Fruit fly (Drosophila melanogaster) whole organism, embryonic: ENCODE measurements around the gene CG13386.
A peak's percentile ranks its signal among the peaks of the same experiment; 100 is the strongest.

Experiments used
- Asciz ChIP-seq: fragments of 200-800 bp; sonication (Bioruptor generic); optimal IDR thresholded peaks from 2 replicates; lab custom pipeline; 2017; ENCODE audit warnings: missing biosample characterization, mild to moderate bottlenecking, missing genetic modification characterization, missing genetic modification reagents
- BEAF-32 ChIP-seq: fragments of 200-800 bp; sonication (Bioruptor generic); optimal IDR thresholded peaks from 3 replicates; lab custom pipeline; 2017; ENCODE audit warnings: missing biosample characterization, missing genetic modification characterization, mild to moderate bottlenecking, moderate library complexity, missing genetic modification reagents
- CG10462 ChIP-seq: fragments of 200-800 bp; sonication (Bioruptor generic); optimal IDR thresholded peaks from 2 replicates; lab custom pipeline; 2016; ENCODE audit warnings: missing biosample characterization, missing genetic modification characterization
- CG12104 ChIP-seq: fragments of 200-800 bp; sonication (Bioruptor generic); optimal IDR thresholded peaks from 3 replicates; lab custom pipeline; 2016; ENCODE audit warnings: missing biosample characterization, missing genetic modification characterization
- CG12299 ChIP-seq: fragments of 200-800 bp; sonication (Bioruptor generic); optimal IDR thresholded peaks from 2 replicates; lab custom pipeline; 2018; ENCODE audit warnings: missing biosample characterization, mild to moderate bottlenecking, missing genetic modification characterization
- CG13287 ChIP-seq: fragments of 200-800 bp; sonication (Bioruptor generic); IDR thresholded peaks from 2 replicates; pipeline ENCODE4 v1.3.6; 2022; ENCODE audit warnings: missing biosample characterization, missing genetic modification characterization; ENCODE audit not compliant: partially characterized antibody
- CG15601 ChIP-seq: fragments of 200-800 bp; sonication (Bioruptor generic); optimal IDR thresholded peaks from 3 replicates; lab custom pipeline; 2019; ENCODE audit warnings: missing biosample characterization, mild to moderate bottlenecking, missing genetic modification characterization, moderate library complexity
- CG16813 ChIP-seq: fragments of 200-800 bp; sonication (Bioruptor generic); IDR thresholded peaks from 3 replicates; pipeline ENCODE4 v1.3.6; 2022; ENCODE audit warnings: missing biosample characterization, missing genetic modification characterization; ENCODE audit not compliant: partially characterized antibody
- CG17186 ChIP-seq: fragments of 200-800 bp; sonication (Bioruptor generic); optimal IDR thresholded peaks from 3 replicates; lab custom pipeline; 2017; ENCODE audit warnings: missing biosample characterization, missing genetic modification reagents, missing genetic modification characterization
- CG4282 ChIP-seq: fragments of 200-800 bp; sonication (Bioruptor generic); optimal IDR thresholded peaks from 2 replicates; lab custom pipeline; 2016; ENCODE audit warnings: missing biosample characterization, missing genetic modification characterization
- CG4424 ChIP-seq: fragments of 200-800 bp; sonication (Bioruptor generic); optimal IDR thresholded peaks from 3 replicates; lab custom pipeline; 2016; ENCODE audit warnings: missing biosample characterization, missing genetic modification characterization
- CG4707 ChIP-seq: fragments of 200-800 bp; sonication (Bioruptor generic); optimal IDR thresholded peaks from 2 replicates; lab custom pipeline; 2018; ENCODE audit warnings: missing biosample characterization, mild to moderate bottlenecking, missing genetic modification characterization, moderate library complexity
- CG8089 ChIP-seq: fragments of 200-800 bp; sonication (Bioruptor generic); optimal IDR thresholded peaks from 3 replicates; lab custom pipeline; 2016; ENCODE audit warnings: missing biosample characterization, missing genetic modification characterization
- CG8359 ChIP-seq: fragments of 200-800 bp; sonication (Bioruptor generic); optimal IDR thresholded peaks from 2 replicates; lab custom pipeline; 2017; ENCODE audit warnings: missing biosample characterization, mild to moderate bottlenecking, missing genetic modification characterization, borderline replicate concordance
- D ChIP-seq, 2 experiments: fragments of 200-800 bp in 1 of 2; fragments of >200 bp in 1 of 2; sonication (Bioruptor generic) in 1 of 2; optimal IDR thresholded peaks; 2 replicates in 1 of 2; 3 replicates in 1 of 2; lab custom pipeline; 2017; ENCODE audit warnings: mild to moderate bottlenecking in 1 of 2, missing biosample characterization in 1 of 2, missing genetic modification characterization in 1 of 2, missing genetic modification reagents in 1 of 2
- D19A ChIP-seq: fragments of 200-800 bp; optimal IDR thresholded peaks from 3 replicates; lab custom pipeline; 2019; ENCODE audit warnings: missing biosample characterization, mild to moderate bottlenecking, missing genetic modification characterization, moderate library complexity
- Dll ChIP-seq: fragments of 200-800 bp; sonication (Bioruptor generic); IDR thresholded peaks from 4 replicates; pipeline ENCODE4 v1.3.6; 2022; ENCODE audit warnings: missing biosample characterization, missing genetic modification characterization; ENCODE audit not compliant: partially characterized antibody
- E2f2 ChIP-seq: fragments of 200-800 bp; sonication (Bioruptor generic); IDR thresholded peaks from 2 replicates; pipeline ENCODE4 v1.3.6; 2022; ENCODE audit warnings: missing biosample characterization, missing genetic modification characterization
- HLHmδ ChIP-seq: fragments of 200-800 bp; sonication (Bioruptor generic); optimal IDR thresholded peaks from 2 replicates; lab custom pipeline; 2018; ENCODE audit warnings: missing biosample characterization, mild to moderate bottlenecking, missing genetic modification characterization, moderate library complexity
- Hey ChIP-seq: fragments of 200-800 bp; sonication (Bioruptor generic); optimal IDR thresholded peaks from 3 replicates; lab custom pipeline; 2018; ENCODE audit warnings: missing biosample characterization, mild to moderate bottlenecking, missing genetic modification characterization
- Hmr ChIP-seq: fragments of 200-800 bp; sonication (Bioruptor generic); optimal IDR thresholded peaks from 3 replicates; lab custom pipeline; 2017; ENCODE audit warnings: mild to moderate bottlenecking, missing biosample characterization, missing genetic modification reagents, missing genetic modification characterization
- Hmx ChIP-seq: fragments of 200-800 bp; sonication (Bioruptor generic); optimal IDR thresholded peaks from 2 replicates; lab custom pipeline; 2016; ENCODE audit warnings: missing biosample characterization, missing genetic modification characterization
- Mad ChIP-seq: fragments of 200-800 bp; sonication (Bioruptor generic); optimal IDR thresholded peaks from 2 replicates; lab custom pipeline; 2016; ENCODE audit warnings: missing biosample characterization, missing genetic modification characterization
- Med ChIP-seq: fragments of 200-800 bp; sonication (Bioruptor generic); peaks from one replicate; lab custom pipeline; 2016; ENCODE audit warnings: missing biosample characterization, missing genetic modification characterization, mild to moderate bottlenecking, inconsistent platforms, moderate library complexity
- NFAT ChIP-seq: fragments of 200-800 bp; sonication (Bioruptor generic); IDR thresholded peaks from 2 replicates; pipeline ENCODE4 v1.3.6; 2022; ENCODE audit warnings: missing biosample characterization, missing genetic modification characterization
- NfI ChIP-seq: fragments of 200-800 bp; sonication (Bioruptor generic); optimal IDR thresholded peaks from 3 replicates; lab custom pipeline; 2018; ENCODE audit warnings: missing biosample characterization, mild to moderate bottlenecking, missing genetic modification characterization, moderate library complexity
- Opbp ChIP-seq: fragments of 200-800 bp; sonication (Bioruptor generic); IDR thresholded peaks from 3 replicates; pipeline ENCODE4 v1.3.6; 2022; ENCODE audit warnings: missing biosample characterization, missing genetic modification characterization; ENCODE audit not compliant: partially characterized antibody
- ab ChIP-seq: fragments of 200-800 bp; sonication (Bioruptor generic); optimal IDR thresholded peaks from 2 replicates; lab custom pipeline; 2016; ENCODE audit warnings: missing biosample characterization, missing genetic modification characterization
- cg ChIP-seq: fragments of 200-800 bp; sonication (Bioruptor generic); optimal IDR thresholded peaks from 3 replicates; lab custom pipeline; 2019; ENCODE audit warnings: missing biosample characterization, mild to moderate bottlenecking, missing genetic modification characterization, moderate library complexity
- chinmo ChIP-seq: fragments of 200-800 bp; sonication (Bioruptor generic); IDR thresholded peaks from 4 replicates; pipeline ENCODE4 v1.3.6; 2022; ENCODE audit warnings: missing biosample characterization, missing genetic modification characterization; ENCODE audit not compliant: partially characterized antibody
- chm ChIP-seq: fragments of 200-800 bp; sonication (Bioruptor generic); IDR thresholded peaks from 2 replicates; pipeline ENCODE4 v1.3.6; 2022; ENCODE audit warnings: missing biosample characterization, missing genetic modification characterization
- crc ChIP-seq: fragments of 200-800 bp; sonication (Bioruptor generic); optimal IDR thresholded peaks from 2 replicates; lab custom pipeline; 2016; ENCODE audit warnings: missing biosample characterization, missing genetic modification characterization
- ems ChIP-seq: fragments of 200-800 bp; sonication (Bioruptor generic); optimal IDR thresholded peaks from 3 replicates; lab custom pipeline; 2016; ENCODE audit warnings: missing biosample characterization, missing genetic modification characterization
- ewg ChIP-seq: fragments of 200-800 bp; sonication (Bioruptor generic); optimal IDR thresholded peaks from 3 replicates; lab custom pipeline; 2017; ENCODE audit warnings: mild to moderate bottlenecking, missing biosample characterization, missing genetic modification reagents, missing genetic modification characterization
- fd3F ChIP-seq: fragments of 200-800 bp; sonication (Bioruptor generic); optimal IDR thresholded peaks from 2 replicates; lab custom pipeline; 2018; ENCODE audit warnings: missing biosample characterization, mild to moderate bottlenecking, missing genetic modification characterization, moderate library complexity
- gro ChIP-seq: fragments of 200-800 bp; sonication (Bioruptor generic); optimal IDR thresholded peaks from 2 replicates; lab custom pipeline; 2016; ENCODE audit warnings: missing biosample characterization, missing genetic modification characterization
- hbn ChIP-seq: fragments of 200-800 bp; sonication (Bioruptor generic); IDR thresholded peaks from 2 replicates; pipeline ENCODE4 v1.3.6; 2022; ENCODE audit warnings: missing biosample characterization, missing genetic modification characterization; ENCODE audit not compliant: partially characterized antibody
- her ChIP-seq: fragments of 200-800 bp; sonication (Bioruptor generic); optimal IDR thresholded peaks from 2 replicates; lab custom pipeline; 2016; ENCODE audit warnings: missing biosample characterization, missing genetic modification characterization
- kni ChIP-seq: fragments of 200-800 bp; sonication (Bioruptor generic); optimal IDR thresholded peaks from 3 replicates; lab custom pipeline; 2017; ENCODE audit warnings: mild to moderate bottlenecking, missing biosample characterization, missing genetic modification reagents, missing genetic modification characterization
- lilli ChIP-seq: fragments of 200-800 bp; sonication (Bioruptor generic); optimal IDR thresholded peaks from 3 replicates; lab custom pipeline; 2016; ENCODE audit warnings: missing biosample characterization, missing genetic modification characterization
- otp ChIP-seq: fragments of 200-800 bp; sonication (Bioruptor generic); IDR thresholded peaks from 3 replicates; pipeline ENCODE4, ENCODE4 v1.3.6; 2022; ENCODE audit warnings: missing biosample characterization, missing genetic modification characterization
- p53 ChIP-seq: fragments of 200-800 bp; sonication (Bioruptor generic); optimal IDR thresholded peaks from 2 replicates; lab custom pipeline; 2016; ENCODE audit warnings: missing biosample characterization, missing genetic modification characterization
- rib ChIP-seq: fragments of 200-800 bp; sonication (Bioruptor generic); IDR thresholded peaks from 2 replicates; pipeline ENCODE4 v1.3.6; 2022; ENCODE audit warnings: missing biosample characterization, missing genetic modification characterization
- sc ChIP-seq, 3 experiments: fragments of >200 bp in 2 of 3; fragments of 200-800 bp in 1 of 3; sonication (Bioruptor generic) in 1 of 3; optimal IDR thresholded peaks; 2 replicates in 2 of 3; 3 replicates in 1 of 3; lab custom pipeline; 2017; ENCODE audit warnings: mild to moderate bottlenecking in 1 of 3, missing biosample characterization in 1 of 3, missing genetic modification characterization in 1 of 3, missing genetic modification reagents in 1 of 3
- sens ChIP-seq: fragments of 200-800 bp; sonication (Bioruptor generic); peaks from one replicate; lab custom pipeline; 2016; ENCODE audit warnings: missing biosample characterization, missing genetic modification characterization
- tin ChIP-seq: fragments of 200-800 bp; sonication (Bioruptor generic); optimal IDR thresholded peaks from 3 replicates; lab custom pipeline; 2016; ENCODE audit warnings: missing biosample characterization, missing genetic modification characterization
- vvl ChIP-seq: fragments of 200-800 bp; sonication (Bioruptor generic); IDR thresholded peaks from 2 replicates; pipeline ENCODE4 v1.3.6; 2022; ENCODE audit warnings: missing biosample characterization, missing genetic modification characterization

The CG13386 gene

DNA sequence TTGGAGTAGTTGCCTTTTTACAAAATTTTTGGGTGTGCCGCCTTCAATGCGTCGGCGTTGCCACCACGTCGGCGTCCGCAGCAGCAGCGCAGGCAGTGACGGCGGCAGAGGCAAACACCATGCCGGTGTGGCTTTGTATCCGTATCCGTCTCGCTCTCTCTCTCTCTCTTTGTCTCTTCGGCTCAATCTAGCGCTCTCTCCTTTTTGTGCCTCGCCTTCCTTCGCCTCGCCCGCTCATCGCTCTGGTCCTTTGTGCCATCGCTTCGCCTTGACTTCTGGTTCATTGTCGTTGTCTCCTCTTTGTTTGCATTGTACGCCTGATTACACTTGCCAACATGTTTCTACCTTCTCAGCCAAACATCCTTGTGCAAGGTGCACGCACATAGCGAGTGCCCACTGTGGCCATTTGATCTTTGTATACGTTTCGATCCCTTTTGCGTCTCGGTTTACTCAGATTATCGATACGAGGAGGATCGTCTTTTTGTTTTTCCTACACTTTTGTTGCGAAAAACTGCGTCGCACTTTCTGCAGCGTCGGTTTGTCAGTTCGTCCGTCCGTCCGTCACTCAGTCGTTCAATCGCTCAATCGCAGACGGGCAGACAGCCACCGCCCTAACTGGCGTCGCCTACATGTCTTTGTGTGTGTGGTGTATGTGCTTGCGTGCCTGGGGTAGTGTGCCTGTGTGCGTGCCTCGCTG is 17.7 kb downstream of the CG13386 start (continued):
- no peak for TF ChIP-seq CG16813 (GFP tag; lab: Robert Waterston, UW)
- TF ChIP-seq Hmx, result no peak
- no peak for TF ChIP-seq CG10462 (GFP tag; lab: Kevin White, UChicago)
- TF ChIP-seq gro (GFP tag; lab: Kevin White, UChicago), result peak; percentile 24
- peak; percentile 5 for TF ChIP-seq tin (GFP tag; lab: Kevin White, UChicago)
- no peak for TF ChIP-seq CG12299 (tag; lab: Kevin White, UChicago)
- TF ChIP-seq her (GFP tag; lab: Kevin White, UChicago), result peak; percentile 51
- peak; percentile 67 for TF ChIP-seq E2f2
- TF ChIP-seq CG12104, result no peak
- TF ChIP-seq CG15601 (tag; lab: Kevin White, UChicago), result no peak
- no peak for TF ChIP-seq NfI (GFP tag; lab: Kevin White, UChicago)
- TF ChIP-seq Hey (tag; lab: Kevin White, UChicago), result no peak
- TF ChIP-seq CG8359 (GFP tag; lab: Kevin White, UChicago), result no peak
- TF ChIP-seq ab (GFP tag; lab: Kevin White, UChicago), result no peak
- TF ChIP-seq BEAF-32 (GFP tag; lab: Kevin White, UChicago), result no peak
- TF ChIP-seq hbn (GFP tag; lab: Robert Waterston, UW), result 0 out of 2 replicates have a peak, but pooled peaks have one; percentile 15
- TF ChIP-seq NFAT (GFP tag; lab: Robert Waterston, UW), result 0 out of 2 replicates have a peak, but pooled peaks have one; percentile 11
- no peak for TF ChIP-seq sc (optimal IDR thresholded peaks at IDR 0.05; lab: Kevin White, UChicago)
- no peak for TF ChIP-seq sc (GFP tag; optimal IDR thresholded peaks at IDR 0.05; lab: Kevin White, UChicago)
- TF ChIP-seq CG8089 (GFP tag; lab: Kevin White, UChicago), result no peak
- TF ChIP-seq otp (GFP tag; lab: Robert Waterston, UW), result peak; percentile 36; the same call in 1 of the 3 replicates
- TF ChIP-seq Opbp, result peak; percentile 11; the same call in 1 of the 3 replicates
- TF ChIP-seq CG17186 (GFP tag; lab: Kevin White, UChicago), result no peak
- no peak for TF ChIP-seq ems
- TF ChIP-seq rib, result 0 out of 2 replicates have a peak, but pooled peaks have one; percentile 12
- TF ChIP-seq p53 (GFP tag; lab: Kevin White, UChicago), result no peak
- TF ChIP-seq CG4282, result no peak
- TF ChIP-seq fd3F, result no peak
- peak; percentile 58 for TF ChIP-seq HLHmδ (GFP tag; lab: Kevin White, UChicago)
- TF ChIP-seq lilli, result peak; percentile 23
- TF ChIP-seq Hmr (GFP tag; lab: Kevin White, UChicago), result peak; percentile 24
- no peak for TF ChIP-seq crc (GFP tag; lab: Kevin White, UChicago)
- TF ChIP-seq Mad, result no peak
- TF ChIP-seq Asciz (GFP tag; lab: Kevin White, UChicago), result no peak
- TF ChIP-seq sens (GFP tag; lab: Kevin White, UChicago), result peak; percentile 72
- TF ChIP-seq CG13287, result peak; percentile 17; the same call in 1 of the 2 replicates
- no peak for TF ChIP-seq Dll (GFP tag; lab: Robert Waterston, UW)
- TF ChIP-seq Med (GFP tag; lab: Kevin White, UChicago), result peak; percentile 80
- TF ChIP-seq kni (GFP tag; lab: Kevin White, UChicago), result peak; percentile 40
- TF ChIP-seq D (optimal IDR thresholded peaks at IDR 0.05; lab: Kevin White, UChicago), result peak; percentile 99
- peak; percentile 23 for TF ChIP-seq D (GFP tag; optimal IDR thresholded peaks at IDR 0.05; lab: Kevin White, UChicago)
- no peak for TF ChIP-seq vvl
- no peak for TF ChIP-seq CG4707 (GFP tag; lab: Kevin White, UChicago)
- peak; percentile 30 for TF ChIP-seq ewg (GFP tag; lab: Kevin White, UChicago)
- TF ChIP-seq D19A (tag; lab: Kevin White, UChicago), result no peak
- TF ChIP-seq chm (GFP tag; lab: Robert Waterston, UW), result peak; percentile 47
- TF ChIP-seq chinmo, result 0 out of 4 replicates have a peak, but pooled peaks have one; percentile 16
- no peak for TF ChIP-seq CG4424
- TF ChIP-seq cg (GFP tag; lab: Kevin White, UChicago), result peak; percentile 68
